Worm (Caenorhabditis elegans) whole organism, L2 larva: ENCODE results near the gene prx-13.

Experiments
- F13H6.1 ChIP-seq: sonication (generic microtip); optimal IDR thresholded peaks from 2 replicates; lab custom pipeline; 2016; ENCODE audit warnings: missing genetic modification characterization, missing compliant biosample characterization
- Y55F3AM.14 ChIP-seq: fragments of 200-800 bp; sonication (Bioruptor generic); optimal IDR thresholded peaks from 2 replicates; lab custom pipeline; 2018; ENCODE audit warnings: mild to moderate bottlenecking, missing genetic modification characterization, missing compliant biosample characterization
- ZK546.5 ChIP-seq: sonication (generic microtip); optimal IDR thresholded peaks from 2 replicates; lab custom pipeline; 2017; ENCODE audit warnings: missing biosample characterization, missing genetic modification characterization
- aly-2 ChIP-seq: fragments of 150-350 bp; optimal IDR thresholded peaks from 2 replicates; lab custom pipeline; 2014; ENCODE audit warnings: missing biosample characterization, missing genetic modification characterization
- ama-1 ChIP-seq: fragments of 150-350 bp; optimal IDR thresholded peaks from 2 replicates; lab custom pipeline; 2018; ENCODE audit warnings: inconsistent platforms
- ceh-82 ChIP-seq: fragments of 150-350 bp; optimal IDR thresholded peaks from 2 replicates; lab custom pipeline; 2014; ENCODE audit warnings: missing biosample characterization, missing genetic modification characterization
- crh-2 ChIP-seq: sonication (generic microtip); optimal IDR thresholded peaks from 2 replicates; lab custom pipeline; 2017; ENCODE audit warnings: missing biosample characterization, missing genetic modification characterization
- dmd-4 ChIP-seq: sonication (generic microtip); optimal IDR thresholded peaks from 2 replicates; lab custom pipeline; 2017; ENCODE audit warnings: missing biosample characterization, missing genetic modification characterization
- elt-1 ChIP-seq: fragments of 150-350 bp; optimal IDR thresholded peaks from 2 replicates; lab custom pipeline; 2014; ENCODE audit warnings: missing biosample characterization, missing genetic modification characterization
- elt-3 ChIP-seq: sonication (generic microtip); optimal IDR thresholded peaks from 2 replicates; lab custom pipeline; 2017; ENCODE audit warnings: missing biosample characterization, missing genetic modification characterization
- fos-1 ChIP-seq: fragments of 150-350 bp; optimal IDR thresholded peaks from 2 replicates; lab custom pipeline; 2014; ENCODE audit warnings: missing biosample characterization, missing genetic modification characterization
- gmeb-1 ChIP-seq: fragments of 150-350 bp; optimal IDR thresholded peaks from 2 replicates; lab custom pipeline; 2014; ENCODE audit warnings: missing biosample characterization, missing genetic modification characterization
- lsy-2 ChIP-seq, 2 experiments: fragments of 150-350 bp in 1 of 2; sonication (generic microtip) in 1 of 2; optimal IDR thresholded peaks; 2 replicates each; lab custom pipeline; 2014 to 2017; ENCODE audit warnings: missing biosample characterization in 2 of 2, missing genetic modification characterization in 2 of 2
- mab-5 ChIP-seq: fragments of 150-350 bp; optimal IDR thresholded peaks from 2 replicates; lab custom pipeline; 2014; ENCODE audit warnings: missing biosample characterization, missing genetic modification characterization
- mdl-1 ChIP-seq, 2 experiments: fragments of 150-350 bp in 1 of 2; sonication (generic microtip) in 1 of 2; optimal IDR thresholded peaks; 2 replicates each; lab custom pipeline; 2017; ENCODE audit warnings: missing biosample characterization in 2 of 2, missing genetic modification characterization in 2 of 2
- nhr-10 ChIP-seq: sonication (generic microtip); optimal IDR thresholded peaks from 2 replicates; lab custom pipeline; 2017; ENCODE audit warnings: missing biosample characterization, missing genetic modification characterization
- nhr-11 ChIP-seq: fragments of 150-350 bp; optimal IDR thresholded peaks from 2 replicates; lab custom pipeline; 2014; ENCODE audit warnings: missing biosample characterization, missing genetic modification characterization
- nhr-12 ChIP-seq: fragments of 150-350 bp; optimal IDR thresholded peaks from 2 replicates; lab custom pipeline; 2014; ENCODE audit warnings: missing biosample characterization, missing genetic modification characterization
- nhr-129 ChIP-seq: fragments of 150-350 bp; optimal IDR thresholded peaks from 2 replicates; lab custom pipeline; 2014; ENCODE audit warnings: missing biosample characterization, missing genetic modification characterization
- nhr-21 ChIP-seq: fragments of 150-350 bp; optimal IDR thresholded peaks from 2 replicates; lab custom pipeline; 2014; ENCODE audit warnings: missing biosample characterization, missing genetic modification characterization
- nhr-23 ChIP-seq: fragments of 150-350 bp; optimal IDR thresholded peaks from 2 replicates; lab custom pipeline; 2014; ENCODE audit warnings: missing biosample characterization, missing genetic modification reagents, missing genetic modification characterization
- nhr-237 ChIP-seq: fragments of 150-350 bp; optimal IDR thresholded peaks from 2 replicates; lab custom pipeline; 2014; ENCODE audit warnings: missing biosample characterization, missing genetic modification characterization
- nhr-25 ChIP-seq: fragments of 150-350 bp; sonication (generic microtip); optimal IDR thresholded peaks from 3 replicates; lab custom pipeline; 2014; ENCODE audit warnings: missing biosample characterization, missing genetic modification characterization
- nhr-6 ChIP-seq: fragments of 150-350 bp; optimal IDR thresholded peaks from 2 replicates; lab custom pipeline; 2014; ENCODE audit warnings: missing biosample characterization, missing genetic modification characterization
- peb-1 ChIP-seq: fragments of 150-350 bp; optimal IDR thresholded peaks from 2 replicates; lab custom pipeline; 2014; ENCODE audit warnings: missing biosample characterization, missing genetic modification characterization
- skn-1 ChIP-seq: sonication (generic microtip); optimal IDR thresholded peaks from 2 replicates; lab custom pipeline; 2017; ENCODE audit warnings: missing biosample characterization, missing genetic modification characterization
- sma-9 ChIP-seq, 2 experiments: fragments of 150-350 bp in 1 of 2; sonication (generic microtip) in 1 of 2; optimal IDR thresholded peaks; 2 replicates each; lab custom pipeline; 2014 to 2016; ENCODE audit warnings: missing genetic modification characterization in 2 of 2, mild to moderate bottlenecking in 1 of 2, missing biosample characterization in 1 of 2, missing compliant biosample characterization in 1 of 2, missing genetic modification reagents in 1 of 2, moderate library complexity in 1 of 2
- snpc-4 ChIP-seq: fragments of 150-350 bp; optimal IDR thresholded peaks from 2 replicates; lab custom pipeline; 2014; ENCODE audit warnings: missing biosample characterization, missing genetic modification characterization
- unc-39 ChIP-seq: fragments of 150-350 bp; optimal IDR thresholded peaks from 2 replicates; lab custom pipeline; 2014; ENCODE audit warnings: missing biosample characterization, missing genetic modification characterization
- unc-62 ChIP-seq: fragments of 150-350 bp; optimal IDR thresholded peaks from 2 replicates; lab custom pipeline; 2014; ENCODE audit warnings: missing biosample characterization, missing genetic modification reagents, missing genetic modification characterization
- ztf-4 ChIP-seq: fragments of 150-350 bp; optimal IDR thresholded peaks from 2 replicates; lab custom pipeline; 2014; ENCODE audit warnings: missing biosample characterization, missing genetic modification characterization

prx-13 gene

ce11 chrII:7236937-7237336 lies 14.9 kb downstream of the prx-13 start:
- TF ChIP-seq Y55F3AM.14 (GFP tag; lab: Kevin White, UChicago) = no peak
- peak; percentile 32 for TF ChIP-seq fos-1 (tag; lab: Kevin White, UChicago)

- TF ChIP-seq peb-1 (tag; lab: Kevin White, UChicago) (no peak), fos-1 (tag; lab: Kevin White, UChicago) (peak; percentile 73)
Measured at ce11 chrII:7233274-7233673, 18.5 kb downstream of the prx-13 start.

- TF ChIP-seq nhr-11 (tag; lab: Kevin White, UChicago) (no peak), elt-1 (tag; lab: Kevin White, UChicago) (no peak), nhr-237 (no peak), fos-1 (tag; lab: Kevin White, UChicago) (peak; percentile 77)
- TF ChIP-seq, all 48 proteins: peak for 1
Measured at ce11 chrII:7232517-7232916, 19.3 kb downstream of the prx-13 start, which contains the start of gene ctsa-3.1. TSS of gene ctsa-3.1 (plus strand) at chrII:7232853.

ce11 chrII:7231951-7232350 lies 19.9 kb downstream of the prx-13 start:
- TF ChIP-seq mdl-1 (tag; optimal IDR thresholded peaks at IDR 0.05; lab: Kevin White, UChicago) (no peak), snpc-4 (tag; lab: Kevin White, UChicago) (peak; percentile 86)

ce11 chrII:7230684-7231083 lies 21.1 kb downstream of the prx-13 start:
- TF ChIP-seq dmd-4 (tag; lab: Kevin White, UChicago) (no peak), nhr-12 (tag; lab: Kevin White, UChicago) (no peak), nhr-23 (tag; lab: Kevin White, UChicago) (no peak), elt-3 (tag; lab: Kevin White, UChicago) (no peak), mab-5 (tag; lab: Kevin White, UChicago) (no peak), ceh-82 (tag; lab: Kevin White, UChicago) (no peak), nhr-25 (tag; lab: Kevin White, UChicago) (no peak), crh-2 (tag; lab: Kevin White, UChicago) (no peak), ztf-4 (no peak), nhr-237 (no peak), unc-62 (GFP tag; lab: Kevin White, UChicago) (no peak), sma-9 (GFP tag; optimal IDR thresholded peaks at IDR 0.05; lab: Kevin White, UChicago) (no peak), sma-9 (tag; optimal IDR thresholded peaks at IDR 0.05; lab: Kevin White, UChicago) (no peak), nhr-11 (tag; lab: Kevin White, UChicago) (no peak), F13H6.1 (tag; lab: Kevin White, UChicago) (no peak)
- TF ChIP-seq, all 48 proteins: peak for 0

- TF ChIP-seq nhr-129 (tag; lab: Kevin White, UChicago) (peak; percentile 24), ama-1 (peak; percentile 61), unc-39 (no peak), F13H6.1 (tag; lab: Kevin White, UChicago) (peak; percentile 1), elt-3 (tag; lab: Kevin White, UChicago) (no peak), ZK546.5 (no peak), skn-1 (tag; lab: Kevin White, UChicago) (no peak)
- TF ChIP-seq, all 48 proteins: peak for 3
Measured at ce11 chrII:7228646-7229200, 23.1 kb downstream of the prx-13 start, which contains the start of gene F32A5.4. TSS of gene F32A5.4 (plus strand) at chrII:7229150.

- TF ChIP-seq nhr-21 (tag; lab: Kevin White, UChicago) (no peak), elt-3 (tag; lab: Kevin White, UChicago) (no peak), nhr-6 (tag; lab: Kevin White, UChicago) (no peak), elt-1 (tag; lab: Kevin White, UChicago) (no peak), lsy-2 (tag; optimal IDR thresholded peaks at IDR 0.05; lab: Kevin White, UChicago) (no peak), aly-2 (tag; lab: Kevin White, UChicago) (no peak), gmeb-1 (tag; lab: Kevin White, UChicago) (no peak), nhr-10 (tag; lab: Kevin White, UChicago) (no peak), ama-1 (no peak), nhr-129 (tag; lab: Kevin White, UChicago) (no peak)
Measured at ce11 chrII:7225864-7226522, 25.8 kb downstream of the prx-13 start, which contains the start of gene clh-3. TSS of gene clh-3 (minus strand) at chrII:7225914.
